Worm (Caenorhabditis elegans) whole organism, L4 larva: ENCODE results near the gene idh-1.

Experiments used
- aha-1 ChIP-seq: fragments of 150-350 bp; peaks from one replicate; lab custom pipeline; 2014; ENCODE audit warnings: missing biosample characterization, missing genetic modification characterization
- daf-8 ChIP-seq: fragments of 200-800 bp; sonication (Bioruptor generic); IDR thresholded peaks from 2 replicates; pipeline ENCODE4 v1.3.6; 2022; ENCODE audit warnings: missing genetic modification characterization, missing compliant biosample characterization
- dve-1 ChIP-seq: sonication (generic microtip); optimal IDR thresholded peaks from 2 replicates; lab custom pipeline; 2017; ENCODE audit warnings: antibody characterized with exemption, mild to moderate bottlenecking, missing genetic modification characterization, missing compliant biosample characterization; ENCODE audit not compliant: insufficient read depth
- pha-4 ChIP-seq, 2 experiments: fragments of 150-350 bp in 1 of 2; fragments of 200-800 bp in 1 of 2; sonication (Bioruptor generic) in 1 of 2; IDR thresholded peaks in 1 of 2; optimal IDR thresholded peaks in 1 of 2; 2 replicates each; pipeline versions ENCODE4 v1.3.6 to Lab custom; 2014 to 2022; ENCODE audit warnings: missing genetic modification characterization in 2 of 2, missing genetic modification reagents in 2 of 2, missing biosample characterization in 1 of 2, missing compliant biosample characterization in 1 of 2

DNA sequence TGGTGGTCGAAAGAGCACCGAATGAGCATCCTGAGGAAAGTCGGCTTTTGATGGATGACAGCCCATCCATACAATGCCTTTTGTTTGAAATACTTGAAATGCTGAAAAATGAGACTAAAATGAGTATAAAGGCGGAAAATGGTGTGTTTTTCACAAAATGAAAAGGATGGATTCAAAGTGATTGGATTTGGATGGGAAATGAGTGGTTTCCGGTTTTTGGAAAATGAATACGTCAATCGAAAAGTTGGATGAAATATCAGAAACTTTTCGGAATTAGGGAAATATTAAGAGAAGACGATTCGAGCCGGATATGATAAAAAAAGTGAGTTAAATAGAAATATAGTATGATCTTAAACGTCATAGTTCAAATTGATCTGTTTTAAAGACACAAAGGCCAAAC lies 26.5 kb upstream of the idh-1 start, which contains the start of gene F38E11.6:
- TF ChIP-seq pha-4 (GFP tag; IDR thresholded peaks at IDR 0.05; lab: Robert Waterston, UW) (no peak), pha-4 (tag; optimal IDR thresholded peaks at IDR 0.05; lab: Kevin White, UChicago) (no peak), aha-1 (tag; lab: Kevin White, UChicago) (no peak), daf-8 (GFP tag; lab: Robert Waterston, UW) (no peak), dve-1 (no peak)
